Fruit fly (Drosophila melanogaster) whole organism, embryonic: Measurements from ENCODE around the gene CG3224.

Experiments
- ATbp ChIP-seq: fragments of 200-800 bp; sonication (Bioruptor generic); optimal IDR thresholded peaks from 2 replicates; lab custom pipeline; 2017; ENCODE audit warnings: missing biosample characterization, mild to moderate bottlenecking, missing genetic modification characterization, missing genetic modification reagents
- Atf3 ChIP-seq: fragments of 200-800 bp; sonication (Bioruptor generic); optimal IDR thresholded peaks from 3 replicates; lab custom pipeline; 2016; ENCODE audit warnings: missing biosample characterization, missing genetic modification characterization
- BEAF-32 ChIP-seq: fragments of 200-800 bp; sonication (Bioruptor generic); optimal IDR thresholded peaks from 3 replicates; lab custom pipeline; 2017; ENCODE audit warnings: missing biosample characterization, missing genetic modification characterization, mild to moderate bottlenecking, moderate library complexity, missing genetic modification reagents
- Blimp-1 ChIP-seq: fragments of 200-800 bp; sonication (Bioruptor generic); optimal IDR thresholded peaks from 3 replicates; lab custom pipeline; 2018; ENCODE audit warnings: missing biosample characterization, missing genetic modification characterization, mild to moderate bottlenecking, moderate library complexity, missing genetic modification reagents
- CG10654 ChIP-seq: fragments of 200-800 bp; sonication (Bioruptor generic); optimal IDR thresholded peaks from 2 replicates; lab custom pipeline; 2016; ENCODE audit warnings: missing biosample characterization, missing genetic modification characterization
- CG15011 ChIP-seq: fragments of 200-800 bp; sonication (Bioruptor generic); optimal IDR thresholded peaks from 3 replicates; lab custom pipeline; 2018; ENCODE audit warnings: missing biosample characterization, mild to moderate bottlenecking, missing genetic modification characterization
- CG15479 ChIP-seq: fragments of 200-800 bp; sonication (Bioruptor generic); optimal IDR thresholded peaks from 3 replicates; lab custom pipeline; 2019; ENCODE audit warnings: missing biosample characterization, mild to moderate bottlenecking, missing genetic modification characterization, moderate library complexity
- CG18764 ChIP-seq: fragments of 200-800 bp; sonication (Bioruptor generic); optimal IDR thresholded peaks from 3 replicates; lab custom pipeline; 2016; ENCODE audit warnings: missing biosample characterization, missing genetic modification characterization
- CG31224 ChIP-seq: fragments of 200-800 bp; sonication (Bioruptor generic); IDR thresholded peaks from 2 replicates; pipeline ENCODE4 v1.3.6; 2022; ENCODE audit warnings: missing biosample characterization, missing genetic modification characterization
- CG3163 ChIP-seq: fragments of 200-800 bp; sonication (Bioruptor generic); optimal IDR thresholded peaks from 3 replicates; lab custom pipeline; 2016; ENCODE audit warnings: missing biosample characterization, missing genetic modification characterization
- CG32772 ChIP-seq: fragments of 200-800 bp; sonication (Bioruptor generic); IDR thresholded peaks from 2 replicates; pipeline ENCODE4 v1.3.6; 2022; ENCODE audit warnings: missing biosample characterization, missing genetic modification characterization
- CG5953 ChIP-seq: fragments of 200-800 bp; sonication (Bioruptor generic); IDR thresholded peaks from 2 replicates; pipeline ENCODE4 v1.3.6; 2022; ENCODE audit warnings: missing biosample characterization, missing genetic modification characterization
- CG6813 ChIP-seq: fragments of 200-800 bp; sonication (Bioruptor generic); optimal IDR thresholded peaks from 2 replicates; lab custom pipeline; 2017; ENCODE audit warnings: missing biosample characterization, missing genetic modification characterization, mild to moderate bottlenecking, moderate library complexity, missing genetic modification reagents
- CG7839 ChIP-seq: fragments of 200-800 bp; sonication (Bioruptor generic); optimal IDR thresholded peaks from 3 replicates; lab custom pipeline; 2018; ENCODE audit warnings: missing biosample characterization, mild to moderate bottlenecking, missing genetic modification characterization, moderate library complexity
- CG7963 ChIP-seq: fragments of 200-800 bp; sonication (Bioruptor generic); IDR thresholded peaks from 3 replicates; pipeline ENCODE4 v1.3.6; 2022; ENCODE audit warnings: missing biosample characterization, missing genetic modification characterization; ENCODE audit not compliant: partially characterized antibody
- CG9215 ChIP-seq: fragments of 200-800 bp; sonication (Bioruptor generic); IDR thresholded peaks from 2 replicates; pipeline ENCODE4 v1.3.6; 2022; ENCODE audit warnings: missing biosample characterization, missing genetic modification characterization
- CG9609 ChIP-seq: fragments of 200-800 bp; sonication (Bioruptor generic); optimal IDR thresholded peaks from 3 replicates; lab custom pipeline; 2016; ENCODE audit warnings: missing biosample characterization, missing genetic modification characterization
- CG9797 ChIP-seq: fragments of 200-800 bp; sonication (Bioruptor generic); optimal IDR thresholded peaks from 3 replicates; lab custom pipeline; 2018; ENCODE audit warnings: missing biosample characterization, mild to moderate bottlenecking, missing genetic modification characterization
- Dfd ChIP-seq, 2 experiments: fragments of >200 bp; optimal IDR thresholded peaks; 2 replicates each; lab custom pipeline; 2017; ENCODE audit warnings: missing biosample characterization in 2 of 2, missing genetic modification characterization in 2 of 2
- Eip74EF ChIP-seq, 2 experiments: fragments of 200-800 bp in 1 of 2; fragments of >200 bp in 1 of 2; sonication (Bioruptor generic) in 1 of 2; optimal IDR thresholded peaks; 2 replicates each; lab custom pipeline; 2017 to 2019; ENCODE audit warnings: missing biosample characterization in 2 of 2, missing genetic modification characterization in 2 of 2, mild to moderate bottlenecking in 1 of 2, moderate library complexity in 1 of 2
- Ets97D ChIP-seq: fragments of 200-800 bp; sonication (Bioruptor generic); optimal IDR thresholded peaks from 3 replicates; lab custom pipeline; 2016; ENCODE audit warnings: missing biosample characterization, missing genetic modification characterization
- H2.0 ChIP-seq: fragments of 200-800 bp; sonication (Bioruptor generic); IDR thresholded peaks from 2 replicates; pipeline ENCODE4 v1.3.6; 2022; ENCODE audit warnings: missing biosample characterization, missing genetic modification characterization
- HLH3B ChIP-seq: fragments of 200-800 bp; sonication (Bioruptor generic); IDR thresholded peaks from 2 replicates; pipeline ENCODE4 v1.3.6; 2022; ENCODE audit warnings: missing biosample characterization, missing genetic modification characterization
- Lim3 ChIP-seq: fragments of 200-800 bp; sonication (Bioruptor generic); IDR thresholded peaks from 2 replicates; pipeline ENCODE4 v1.3.6; 2022; ENCODE audit warnings: missing biosample characterization, missing genetic modification characterization
- MTF-1 ChIP-seq: fragments of 200-800 bp; sonication (Bioruptor generic); optimal IDR thresholded peaks from 2 replicates; lab custom pipeline; 2018; ENCODE audit warnings: missing biosample characterization, mild to moderate bottlenecking, missing genetic modification characterization, borderline replicate concordance
- al ChIP-seq: fragments of 200-800 bp; sonication (Bioruptor generic); IDR thresholded peaks from 2 replicates; pipeline ENCODE4 v1.3.6; 2022; ENCODE audit warnings: missing biosample characterization, missing genetic modification characterization
- ap ChIP-seq: fragments of 200-800 bp; sonication (Bioruptor generic); IDR thresholded peaks from 2 replicates; pipeline ENCODE4 v1.3.6; 2022; ENCODE audit warnings: missing biosample characterization, missing genetic modification characterization
- bowl ChIP-seq: fragments of 200-800 bp; sonication (Bioruptor generic); IDR thresholded peaks from 2 replicates; pipeline ENCODE4 v1.3.6; 2022; ENCODE audit warnings: missing biosample characterization, missing genetic modification characterization
- btn ChIP-seq: fragments of 200-800 bp; sonication (Bioruptor generic); optimal IDR thresholded peaks from 2 replicates; lab custom pipeline; 2016; ENCODE audit warnings: missing biosample characterization, missing genetic modification characterization
- cad ChIP-seq: fragments of >200 bp; optimal IDR thresholded peaks from 2 replicates; lab custom pipeline; 2017; ENCODE audit warnings: missing biosample characterization, missing genetic modification characterization
- chm ChIP-seq: fragments of 200-800 bp; sonication (Bioruptor generic); IDR thresholded peaks from 2 replicates; pipeline ENCODE4 v1.3.6; 2022; ENCODE audit warnings: missing biosample characterization, missing genetic modification characterization
- danr ChIP-seq: fragments of 200-800 bp; sonication (Bioruptor generic); IDR thresholded peaks from 2 replicates; pipeline ENCODE4 v1.3.6; 2022; ENCODE audit warnings: missing biosample characterization, missing genetic modification characterization
- dysf ChIP-seq: fragments of 200-800 bp; sonication (Bioruptor generic); IDR thresholded peaks from 3 replicates; pipeline ENCODE4 v1.3.6; 2022; ENCODE audit warnings: missing biosample characterization, missing genetic modification characterization
- eve ChIP-seq, 2 experiments: fragments of >200 bp; optimal IDR thresholded peaks; 2 replicates each; lab custom pipeline; 2017; ENCODE audit warnings: missing biosample characterization in 2 of 2, missing genetic modification characterization in 2 of 2
- gro ChIP-seq: fragments of 200-800 bp; sonication (Bioruptor generic); optimal IDR thresholded peaks from 2 replicates; lab custom pipeline; 2016; ENCODE audit warnings: missing biosample characterization, missing genetic modification characterization
- hb ChIP-seq: fragments of 200-800 bp; sonication (Bioruptor generic); IDR thresholded peaks from 3 replicates; pipeline ENCODE4 v1.3.6; 2022; ENCODE audit warnings: missing biosample characterization, missing genetic modification characterization; ENCODE audit not compliant: partially characterized antibody
- jigr1 ChIP-seq: fragments of 200-800 bp; sonication (Bioruptor generic); IDR thresholded peaks from 3 replicates; pipeline ENCODE4 v1.3.6; 2022; ENCODE audit warnings: missing biosample characterization, missing genetic modification characterization
- jing ChIP-seq: fragments of 200-800 bp; sonication (Bioruptor generic); optimal IDR thresholded peaks from 2 replicates; lab custom pipeline; 2018; ENCODE audit warnings: missing biosample characterization, mild to moderate bottlenecking, missing genetic modification characterization
- klu ChIP-seq: fragments of 200-800 bp; sonication (Bioruptor generic); IDR thresholded peaks from 2 replicates; pipeline ENCODE4 v1.3.6; 2022; ENCODE audit warnings: missing biosample characterization, missing genetic modification characterization
- knrl ChIP-seq: fragments of 200-800 bp; sonication (Bioruptor generic); IDR thresholded peaks from 3 replicates; pipeline ENCODE4 v1.3.6; 2022; ENCODE audit warnings: missing biosample characterization, missing genetic modification characterization; ENCODE audit not compliant: partially characterized antibody
- lmd ChIP-seq: fragments of 200-800 bp; sonication (Bioruptor generic); IDR thresholded peaks from 2 replicates; pipeline ENCODE4 v1.3.6; 2022; ENCODE audit warnings: missing biosample characterization, missing genetic modification characterization
- nerfin-1 ChIP-seq: fragments of 200-800 bp; sonication (Bioruptor generic); optimal IDR thresholded peaks from 3 replicates; lab custom pipeline; 2019; ENCODE audit warnings: missing biosample characterization, mild to moderate bottlenecking, missing genetic modification characterization, moderate library complexity
- peb ChIP-seq: fragments of 200-800 bp; sonication (Bioruptor generic); IDR thresholded peaks from 2 replicates; pipeline ENCODE4 v1.3.6; 2022; ENCODE audit warnings: missing biosample characterization, missing genetic modification characterization
- pum ChIP-seq: fragments of 200-800 bp; sonication (Bioruptor generic); optimal IDR thresholded peaks from 2 replicates; lab custom pipeline; 2016; ENCODE audit warnings: missing biosample characterization, missing genetic modification characterization
- salm ChIP-seq: fragments of 200-800 bp; sonication (Bioruptor generic); optimal IDR thresholded peaks from 2 replicates; lab custom pipeline; 2018; ENCODE audit warnings: missing biosample characterization, mild to moderate bottlenecking, missing genetic modification characterization
- so ChIP-seq: fragments of 200-800 bp; sonication (Bioruptor generic); IDR thresholded peaks from 3 replicates; pipeline ENCODE4 v1.3.6; 2022; ENCODE audit warnings: missing biosample characterization, missing genetic modification characterization
- ssp ChIP-seq: fragments of 200-800 bp; sonication (Bioruptor generic); IDR thresholded peaks from 2 replicates; pipeline ENCODE4 v1.3.6; 2022; ENCODE audit warnings: missing biosample characterization, missing genetic modification characterization
- sug ChIP-seq: fragments of 200-800 bp; optimal IDR thresholded peaks from 2 replicates; lab custom pipeline; 2019; ENCODE audit warnings: missing biosample characterization, mild to moderate bottlenecking, missing genetic modification characterization, moderate library complexity
- ttk ChIP-seq: fragments of 200-800 bp; sonication (Bioruptor generic); IDR thresholded peaks from 2 replicates; pipeline ENCODE4 v2.1.2; 2022; ENCODE audit warnings: missing biosample characterization, missing genetic modification characterization
- wdn ChIP-seq: fragments of 200-800 bp; sonication (Bioruptor generic); IDR thresholded peaks from 2 replicates; pipeline ENCODE4 v1.3.6; 2022; ENCODE audit warnings: missing biosample characterization, missing genetic modification characterization

Gene CG3224

DNA sequence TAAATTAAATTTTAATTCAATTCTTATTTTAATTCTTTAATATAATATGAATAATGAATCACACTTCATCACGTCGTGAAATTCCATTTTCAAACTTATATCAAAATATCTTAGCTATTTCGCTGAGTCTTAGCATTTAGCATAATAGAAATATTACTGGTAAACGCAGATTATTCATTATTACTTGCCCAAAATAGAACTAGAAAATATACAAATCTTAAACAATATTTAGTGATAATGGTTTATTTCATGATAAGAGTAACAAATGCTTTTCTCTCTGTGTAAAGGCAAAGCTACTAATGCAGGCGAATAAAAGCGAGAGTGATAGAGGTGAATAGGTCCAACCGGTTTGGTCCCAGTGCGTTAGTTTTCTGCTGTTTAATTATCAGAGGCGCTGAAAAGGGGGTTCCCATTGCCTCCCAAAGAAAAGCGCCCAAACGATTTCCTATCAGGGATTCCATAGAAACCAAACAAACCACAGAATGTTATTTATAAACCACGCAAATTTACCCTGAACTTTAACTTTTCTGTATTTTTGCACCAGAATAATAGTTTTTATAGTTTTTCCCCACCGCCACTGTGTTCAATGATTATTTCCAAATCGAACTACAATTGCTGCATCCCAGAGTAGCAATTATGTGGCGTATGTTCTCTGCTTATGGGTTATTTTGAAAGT is 1.8 kb upstream of the CG3224 start (continued):
- no peak for TF ChIP-seq Dfd (GFP tag; optimal IDR thresholded peaks at IDR 0.05; lab: Kevin White, UChicago)
- TF ChIP-seq chm (GFP tag; lab: Robert Waterston, UW) = no peak
- TF ChIP-seq CG15479 = no peak
- no peak for TF ChIP-seq CG32772 (GFP tag; lab: Robert Waterston, UW)
- no peak for TF ChIP-seq Ets97D (GFP tag; lab: Kevin White, UChicago)
- TF ChIP-seq salm (tag; lab: Kevin White, UChicago) = no peak
- TF ChIP-seq ATbp = no peak
- TF ChIP-seq CG31224 = 0 out of 2 replicates have a peak, but pooled peaks have one; percentile 8
- peak in 1 of 2 experiments; percentile 25 for TF ChIP-seq Eip74EF (GFP tag; optimal IDR thresholded peaks at IDR 0.05; lab: Kevin White, UChicago)
- no peak for TF ChIP-seq btn (GFP tag; lab: Kevin White, UChicago)
- TF ChIP-seq CG5953 (GFP tag; lab: Robert Waterston, UW) = no peak
- no peak for TF ChIP-seq CG6813
- 0 out of 2 replicates have a peak, but pooled peaks have one; percentile 27 for TF ChIP-seq ap (GFP tag; lab: Robert Waterston, UW)
- no peak for TF ChIP-seq CG18764
- no peak for TF ChIP-seq jigr1 (GFP tag; lab: Robert Waterston, UW)
- peak; percentile 22 for TF ChIP-seq CG10654 (GFP tag; lab: Kevin White, UChicago)
- no peak for TF ChIP-seq nerfin-1 (tag; lab: Kevin White, UChicago)
- no peak for TF ChIP-seq hb (GFP tag; lab: Robert Waterston, UW)
- peak; percentile 40; the same call in 1 of the 2 replicates for TF ChIP-seq ssp (GFP tag; lab: Robert Waterston, UW)
- TF ChIP-seq wdn (GFP tag; lab: Robert Waterston, UW) = peak; percentile 36; the same call in 1 of the 2 replicates
- peak; percentile 25 for TF ChIP-seq CG3163 (GFP tag; lab: Kevin White, UChicago)
- peak; percentile 49; the same call in 1 of the 2 replicates for TF ChIP-seq al
- peak; percentile 49; the same call in 1 of the 3 replicates for TF ChIP-seq so (GFP tag; lab: Robert Waterston, UW)
- TF ChIP-seq dysf = peak; percentile 70
- peak; percentile 69 for TF ChIP-seq lmd (GFP tag; lab: Robert Waterston, UW)
- TF ChIP-seq knrl = no peak
- TF ChIP-seq CG7839 (tag; lab: Kevin White, UChicago) = peak; percentile 40
- peak; percentile 97 for TF ChIP-seq Blimp-1 (GFP tag; lab: Kevin White, UChicago)
- TF ChIP-seq bowl = no peak
- peak in 1 of 2 experiments; percentile 59 for TF ChIP-seq eve (GFP tag; optimal IDR thresholded peaks at IDR 0.05; lab: Kevin White, UChicago)
- TF ChIP-seq ttk = peak; percentile 35; the same call in 1 of the 2 replicates
- TF ChIP-seq klu (GFP tag; lab: Robert Waterston, UW) = no peak
- TF ChIP-seq gro (GFP tag; lab: Kevin White, UChicago) = no peak
- TF ChIP-seq Atf3 (GFP tag; lab: Kevin White, UChicago) = peak; percentile 9
- TF ChIP-seq danr = 0 out of 2 replicates have a peak, but pooled peaks have one; percentile 30
- no peak for TF ChIP-seq CG9797 (GFP tag; lab: Kevin White, UChicago)
- TF ChIP-seq CG15011 (GFP tag; lab: Kevin White, UChicago) = no peak
- no peak for TF ChIP-seq sug
- no peak for TF ChIP-seq MTF-1 (GFP tag; lab: Kevin White, UChicago)
- no peak for TF ChIP-seq BEAF-32 (GFP tag; lab: Kevin White, UChicago)
- no peak for TF ChIP-seq CG7963 (GFP tag; lab: Robert Waterston, UW)
- TF ChIP-seq Lim3 (GFP tag; lab: Robert Waterston, UW) = no peak
- peak; percentile 41; the same call in 1 of the 2 replicates for TF ChIP-seq CG9215 (GFP tag; lab: Robert Waterston, UW)
- peak; percentile 49; the same call in 1 of the 2 replicates for TF ChIP-seq H2.0
- TF ChIP-seq CG9609 (GFP tag; lab: Kevin White, UChicago) = no peak
- TF ChIP-seq pum (GFP tag; lab: Kevin White, UChicago) = peak; percentile 1
- TF ChIP-seq jing (GFP tag; lab: Kevin White, UChicago) = no peak
- no peak for TF ChIP-seq cad
- TF ChIP-seq HLH3B = peak; percentile 51; the same call in 1 of the 2 replicates
- no peak for TF ChIP-seq peb
